Worm (Caenorhabditis elegans) whole organism, L2 larva: Measurements from ENCODE around the gene srw-109.
A peak's percentile ranks its signal among the peaks of the same experiment; 100 is the strongest.

Experiments
- C34F6.9 ChIP-seq: fragments of 150-350 bp; optimal IDR thresholded peaks from 2 replicates; lab custom pipeline; 2014; ENCODE audit warnings: missing biosample characterization, missing genetic modification characterization
- F13H6.1 ChIP-seq: sonication (generic microtip); optimal IDR thresholded peaks from 2 replicates; lab custom pipeline; 2016; ENCODE audit warnings: missing genetic modification characterization, missing compliant biosample characterization
- R02D3.7 ChIP-seq: fragments of 150-350 bp; optimal IDR thresholded peaks from 2 replicates; lab custom pipeline; 2014; ENCODE audit warnings: missing biosample characterization, missing genetic modification characterization
- ZK546.5 ChIP-seq: sonication (generic microtip); optimal IDR thresholded peaks from 2 replicates; lab custom pipeline; 2017; ENCODE audit warnings: missing biosample characterization, missing genetic modification characterization
- aly-2 ChIP-seq: fragments of 150-350 bp; optimal IDR thresholded peaks from 2 replicates; lab custom pipeline; 2014; ENCODE audit warnings: missing biosample characterization, missing genetic modification characterization
- ama-1 ChIP-seq: fragments of 150-350 bp; optimal IDR thresholded peaks from 2 replicates; lab custom pipeline; 2018; ENCODE audit warnings: inconsistent platforms
- ceh-16 ChIP-seq: fragments of 150-350 bp; optimal IDR thresholded peaks from 2 replicates; lab custom pipeline; 2014; ENCODE audit warnings: missing biosample characterization, missing genetic modification characterization
- ceh-82 ChIP-seq: fragments of 150-350 bp; optimal IDR thresholded peaks from 2 replicates; lab custom pipeline; 2014; ENCODE audit warnings: missing biosample characterization, missing genetic modification characterization
- crh-2 ChIP-seq: sonication (generic microtip); optimal IDR thresholded peaks from 2 replicates; lab custom pipeline; 2017; ENCODE audit warnings: missing biosample characterization, missing genetic modification characterization
- dmd-4 ChIP-seq: sonication (generic microtip); optimal IDR thresholded peaks from 2 replicates; lab custom pipeline; 2017; ENCODE audit warnings: missing biosample characterization, missing genetic modification characterization
- egl-27 ChIP-seq: sonication (generic microtip); optimal IDR thresholded peaks from 3 replicates; lab custom pipeline; 2017; ENCODE audit warnings: missing biosample characterization, missing genetic modification reagents, missing genetic modification characterization
- fos-1 ChIP-seq: fragments of 150-350 bp; optimal IDR thresholded peaks from 2 replicates; lab custom pipeline; 2014; ENCODE audit warnings: missing biosample characterization, missing genetic modification characterization
- lin-13 ChIP-seq: fragments of 150-350 bp; optimal IDR thresholded peaks from 2 replicates; lab custom pipeline; 2014; ENCODE audit warnings: missing biosample characterization, missing genetic modification reagents, missing genetic modification characterization
- lin-39 ChIP-seq: fragments of 150-350 bp; optimal IDR thresholded peaks from 2 replicates; lab custom pipeline; 2014; ENCODE audit warnings: missing biosample characterization, missing genetic modification reagents, missing genetic modification characterization
- lsy-2 ChIP-seq, 2 experiments: fragments of 150-350 bp in 1 of 2; sonication (generic microtip) in 1 of 2; optimal IDR thresholded peaks; 2 replicates each; lab custom pipeline; 2014 to 2017; ENCODE audit warnings: missing biosample characterization in 2 of 2, missing genetic modification characterization in 2 of 2
- mdl-1 ChIP-seq, 2 experiments: fragments of 150-350 bp in 1 of 2; sonication (generic microtip) in 1 of 2; optimal IDR thresholded peaks; 2 replicates each; lab custom pipeline; 2017; ENCODE audit warnings: missing biosample characterization in 2 of 2, missing genetic modification characterization in 2 of 2
- nhr-10 ChIP-seq: sonication (generic microtip); optimal IDR thresholded peaks from 2 replicates; lab custom pipeline; 2017; ENCODE audit warnings: missing biosample characterization, missing genetic modification characterization
- nhr-12 ChIP-seq: fragments of 150-350 bp; optimal IDR thresholded peaks from 2 replicates; lab custom pipeline; 2014; ENCODE audit warnings: missing biosample characterization, missing genetic modification characterization
- nhr-129 ChIP-seq: fragments of 150-350 bp; optimal IDR thresholded peaks from 2 replicates; lab custom pipeline; 2014; ENCODE audit warnings: missing biosample characterization, missing genetic modification characterization
- nhr-21 ChIP-seq: fragments of 150-350 bp; optimal IDR thresholded peaks from 2 replicates; lab custom pipeline; 2014; ENCODE audit warnings: missing biosample characterization, missing genetic modification characterization
- nhr-25 ChIP-seq: fragments of 150-350 bp; sonication (generic microtip); optimal IDR thresholded peaks from 3 replicates; lab custom pipeline; 2014; ENCODE audit warnings: missing biosample characterization, missing genetic modification characterization
- nhr-77 ChIP-seq: fragments of 150-350 bp; optimal IDR thresholded peaks from 2 replicates; lab custom pipeline; 2014; ENCODE audit warnings: missing biosample characterization, missing genetic modification characterization
- peb-1 ChIP-seq: fragments of 150-350 bp; optimal IDR thresholded peaks from 2 replicates; lab custom pipeline; 2014; ENCODE audit warnings: missing biosample characterization, missing genetic modification characterization
- sem-4 ChIP-seq: fragments of 150-350 bp; optimal IDR thresholded peaks from 2 replicates; lab custom pipeline; 2014; ENCODE audit warnings: missing biosample characterization, missing genetic modification reagents, missing genetic modification characterization
- sma-3 ChIP-seq: sonication (generic microtip); optimal IDR thresholded peaks from 2 replicates; lab custom pipeline; 2016; ENCODE audit warnings: missing genetic modification reagents, missing genetic modification characterization, missing compliant biosample characterization
- sma-9 ChIP-seq, 2 experiments: fragments of 150-350 bp in 1 of 2; sonication (generic microtip) in 1 of 2; optimal IDR thresholded peaks; 2 replicates each; lab custom pipeline; 2014 to 2016; ENCODE audit warnings: missing genetic modification characterization in 2 of 2, mild to moderate bottlenecking in 1 of 2, missing biosample characterization in 1 of 2, missing compliant biosample characterization in 1 of 2, missing genetic modification reagents in 1 of 2, moderate library complexity in 1 of 2
- unc-39 ChIP-seq: fragments of 150-350 bp; optimal IDR thresholded peaks from 2 replicates; lab custom pipeline; 2014; ENCODE audit warnings: missing biosample characterization, missing genetic modification characterization
- unc-55 ChIP-seq: fragments of 150-350 bp; sonication (generic microtip); optimal IDR thresholded peaks from 3 replicates; lab custom pipeline; 2014; ENCODE audit warnings: missing biosample characterization, missing genetic modification reagents, missing genetic modification characterization
- zag-1 ChIP-seq: fragments of 150-350 bp; optimal IDR thresholded peaks from 2 replicates; lab custom pipeline; 2014; ENCODE audit warnings: missing biosample characterization, missing genetic modification characterization
- ztf-1 ChIP-seq: fragments of 200-800 bp; sonication (Bioruptor generic); conservative IDR thresholded peaks from 2 replicates; pipeline ENCODE4 v1.3.6; 2022; ENCODE audit warnings: missing genetic modification characterization, missing compliant biosample characterization
- ztf-11 ChIP-seq: sonication (generic microtip); optimal IDR thresholded peaks from 2 replicates; lab custom pipeline; 2017; ENCODE audit warnings: missing biosample characterization, missing genetic modification characterization
- ztf-4 ChIP-seq: fragments of 150-350 bp; optimal IDR thresholded peaks from 2 replicates; lab custom pipeline; 2014; ENCODE audit warnings: missing biosample characterization, missing genetic modification characterization

srw-109 gene

DNA sequence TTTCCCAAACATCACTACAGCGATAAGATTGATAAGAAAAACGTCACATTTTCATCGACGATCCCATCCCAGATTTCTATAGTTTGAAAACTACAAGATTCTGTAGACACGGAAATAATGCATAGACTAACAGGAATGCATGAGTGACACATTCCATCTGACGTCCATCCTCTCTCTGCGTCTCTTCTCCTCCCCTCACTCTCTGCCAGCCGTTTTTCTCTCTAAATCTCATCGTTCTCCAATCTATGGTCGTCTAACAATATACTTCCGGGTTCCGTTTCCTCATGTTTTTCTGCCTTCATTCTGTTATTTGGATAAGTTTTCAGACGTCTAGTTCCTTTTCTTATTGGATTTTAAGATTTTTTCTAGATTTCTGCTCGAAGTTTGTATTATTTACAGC lies 10.3 kb upstream of the srw-109 start, which contains the start of gene F48G7.4 (continued):
- TF ChIP-seq nhr-129, result peak; percentile 67
- TF ChIP-seq ceh-16 (tag; lab: Kevin White, UChicago), result no peak
- TF ChIP-seq sma-9 (GFP tag; optimal IDR thresholded peaks at IDR 0.05; lab: Kevin White, UChicago), result peak; percentile 91
- TF ChIP-seq sma-9 (tag; optimal IDR thresholded peaks at IDR 0.05; lab: Kevin White, UChicago), result no peak
- TF ChIP-seq fos-1 (tag; lab: Kevin White, UChicago), result peak; percentile 79
- TF ChIP-seq sem-4 (tag; lab: Kevin White, UChicago), result peak; percentile 51
- TF ChIP-seq egl-27 (tag; lab: Kevin White, UChicago), result peak; percentile 82
- TF ChIP-seq mdl-1 (tag; optimal IDR thresholded peaks at IDR 0.05; lab: Kevin White, UChicago), result peak; percentile 32 to 50
- TF ChIP-seq unc-55 (GFP tag; lab: Kevin White, UChicago), result peak; percentile 92
- TF ChIP-seq crh-2, result peak; percentile 67
- no peak for TF ChIP-seq nhr-77
- TF ChIP-seq ZK546.5 (tag; lab: Kevin White, UChicago), result no peak
- peak; percentile 1 for TF ChIP-seq sma-3
- no peak for TF ChIP-seq R02D3.7 (tag; lab: Kevin White, UChicago)
- TF ChIP-seq ztf-11, result no peak
- TF ChIP-seq nhr-12, result no peak

DNA sequence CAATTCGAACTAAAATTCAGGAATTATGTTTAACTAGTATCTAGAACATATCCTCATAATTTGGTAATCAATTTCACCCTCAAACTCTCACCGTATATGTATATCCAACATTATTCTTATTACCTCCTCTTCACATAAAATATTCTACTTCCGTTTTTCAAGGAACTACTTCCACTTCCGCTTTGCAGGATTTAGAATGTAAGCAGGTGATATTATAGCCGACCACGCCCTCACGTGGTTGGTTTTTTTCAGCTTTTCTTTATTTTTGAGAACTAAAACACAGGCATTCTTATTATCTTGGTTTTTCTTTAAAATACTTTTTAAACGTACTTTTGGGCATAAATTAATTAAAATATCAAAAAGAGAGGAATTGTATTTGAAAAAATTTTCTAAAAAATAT lies 9.2 kb upstream of the srw-109 start:
- TF ChIP-seq aly-2 (tag; lab: Kevin White, UChicago), result no peak
- no peak for TF ChIP-seq ceh-82 (tag; lab: Kevin White, UChicago)
- no peak for TF ChIP-seq ztf-1 (GFP tag; lab: Robert Waterston, UW)
- TF ChIP-seq lsy-2 (tag; optimal IDR thresholded peaks at IDR 0.05; lab: Kevin White, UChicago), result peak in 1 of 2 experiments; percentile 29
- no peak for TF ChIP-seq fos-1 (tag; lab: Kevin White, UChicago)
- no peak for TF ChIP-seq peb-1 (tag; lab: Kevin White, UChicago)
- peak; percentile 15 for TF ChIP-seq sma-9 (GFP tag; optimal IDR thresholded peaks at IDR 0.05; lab: Kevin White, UChicago)
- TF ChIP-seq sma-9 (tag; optimal IDR thresholded peaks at IDR 0.05; lab: Kevin White, UChicago), result no peak
- TF ChIP-seq F13H6.1, result no peak
- TF ChIP-seq nhr-10 (tag; lab: Kevin White, UChicago), result no peak
- no peak for TF ChIP-seq ZK546.5 (tag; lab: Kevin White, UChicago)
- TF ChIP-seq sem-4 (tag; lab: Kevin White, UChicago), result no peak
- no peak for TF ChIP-seq unc-39 (tag; lab: Kevin White, UChicago)
- TF ChIP-seq ztf-4 (tag; lab: Kevin White, UChicago), result no peak
- TF ChIP-seq lin-13 (GFP tag; lab: Kevin White, UChicago), result no peak
- TF ChIP-seq C34F6.9 (tag; lab: Kevin White, UChicago), result peak; percentile 5

- peak; percentile 49 for TF ChIP-seq fos-1 (tag; lab: Kevin White, UChicago)
- no peak for TF ChIP-seq ceh-16 (tag; lab: Kevin White, UChicago)
Observed at ce11 chrV:615275-615674, 6.5 kb upstream of the srw-109 start, which contains the start of gene F48G7.13. TSS of gene F48G7.13 (plus strand) at chrV:615575.

- TF ChIP-seq crh-2 (peak; percentile 29), fos-1 (tag; lab: Kevin White, UChicago) (peak; percentile 8), nhr-129 (peak; percentile 71), dmd-4 (tag; lab: Kevin White, UChicago) (no peak), sma-9 (GFP tag; optimal IDR thresholded peaks at IDR 0.05; lab: Kevin White, UChicago) (peak; percentile 57), sma-9 (tag; optimal IDR thresholded peaks at IDR 0.05; lab: Kevin White, UChicago) (no peak)
- TF ChIP-seq, all 48 proteins: peak for 4
Observed at ce11 chrV:610217-610616, 1.5 kb upstream of the srw-109 start, which contains the start of gene nhr-90. TSS of gene nhr-90 (plus strand) at chrV:610512.

DNA sequence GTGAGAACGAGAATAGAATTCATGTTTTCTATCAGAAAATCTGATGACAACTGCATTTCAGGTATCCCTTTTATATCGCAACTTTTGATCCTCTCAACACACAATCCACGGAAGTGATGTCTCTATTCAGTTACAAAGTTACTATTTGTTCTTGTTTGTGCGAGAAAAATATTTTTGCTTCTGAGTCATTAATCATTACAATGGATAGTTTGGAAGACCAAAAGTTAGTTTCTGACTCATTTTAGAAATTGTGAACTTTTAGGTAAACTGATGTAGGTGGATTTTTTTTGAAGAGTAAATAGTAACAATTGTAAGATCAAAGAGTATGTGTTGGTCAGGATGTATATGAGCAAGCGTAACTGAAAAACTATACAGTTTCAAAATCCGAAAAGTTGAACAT lies 927 bp upstream of the srw-109 start, which contains the start of gene srlf-36:
Gene srlf-36 (minus strand): TSS at position 101 of the 400 bp plus-strand sequence.
- no peak for TF ChIP-seq ztf-1 (GFP tag; lab: Robert Waterston, UW)
- TF ChIP-seq nhr-21 (tag; lab: Kevin White, UChicago), result no peak
- TF ChIP-seq zag-1 (tag; lab: Kevin White, UChicago), result no peak
- TF ChIP-seq sma-9 (GFP tag; optimal IDR thresholded peaks at IDR 0.05; lab: Kevin White, UChicago), result no peak
- no peak for TF ChIP-seq sma-9 (tag; optimal IDR thresholded peaks at IDR 0.05; lab: Kevin White, UChicago)
- no peak for TF ChIP-seq nhr-25 (tag; lab: Kevin White, UChicago)
- no peak for TF ChIP-seq ZK546.5 (tag; lab: Kevin White, UChicago)
- no peak for TF ChIP-seq lin-39 (tag; lab: Kevin White, UChicago)
- TF ChIP-seq ceh-16 (tag; lab: Kevin White, UChicago), result no peak
- no peak for TF ChIP-seq ama-1 (lab: Kevin White, UChicago)
- TF ChIP-seq aly-2 (tag; lab: Kevin White, UChicago), result no peak
